Worm (Caenorhabditis elegans) whole organism, young adult: ENCODE results near the gene Y75D11A.2.

Experiments used
- B0261.1 ChIP-seq: sonication (generic microtip); optimal IDR thresholded peaks from 2 replicates; lab custom pipeline; 2016; ENCODE audit warnings: mild to moderate bottlenecking, missing genetic modification characterization, moderate library complexity, missing compliant biosample characterization
- D2030.7 ChIP-seq: fragments of 200-800 bp; sonication (Bioruptor generic); IDR thresholded peaks from 2 replicates; pipeline ENCODE4 v1.3.6; 2022; ENCODE audit warnings: missing genetic modification reagents, missing genetic modification characterization, missing compliant biosample characterization
- F37B4.10 ChIP-seq: fragments of 200-800 bp; sonication (Bioruptor generic); IDR thresholded peaks from 2 replicates; pipeline ENCODE4 v1.3.6; 2022; ENCODE audit warnings: missing genetic modification characterization, missing compliant biosample characterization
- F52B5.7 ChIP-seq: sonication (generic microtip); optimal IDR thresholded peaks from 2 replicates; lab custom pipeline; 2016; ENCODE audit warnings: mild to moderate bottlenecking, missing genetic modification characterization, missing compliant biosample characterization
- Y53F4B.3 ChIP-seq: fragments of 200-800 bp; sonication (Bioruptor generic); IDR thresholded peaks from 2 replicates; pipeline ENCODE4 v1.3.6; 2022; ENCODE audit warnings: missing genetic modification reagents, missing genetic modification characterization, missing compliant biosample characterization
- Y53G8AR.9 ChIP-seq: fragments of 200-800 bp; sonication (Bioruptor generic); conservative IDR thresholded peaks from 2 replicates; pipeline ENCODE4 v1.3.6; 2022; ENCODE audit warnings: missing genetic modification reagents, missing genetic modification characterization, missing compliant biosample characterization
- ZK185.1 ChIP-seq: sonication (generic microtip); optimal IDR thresholded peaks from 2 replicates; lab custom pipeline; 2016; ENCODE audit warnings: mild to moderate bottlenecking, missing genetic modification characterization, missing compliant biosample characterization; ENCODE audit not compliant: poor library complexity, severe bottlenecking
- aptf-2 ChIP-seq: fragments of 200-800 bp; sonication (Bioruptor generic); conservative IDR thresholded peaks from 2 replicates; pipeline ENCODE4 v1.3.6; 2022; ENCODE audit warnings: missing genetic modification reagents, missing genetic modification characterization, missing compliant biosample characterization
- aptf-3 ChIP-seq: fragments of 200-800 bp; sonication (Bioruptor generic); IDR thresholded peaks from 2 replicates; pipeline ENCODE4 v1.3.6; 2022; ENCODE audit warnings: missing genetic modification characterization, missing compliant biosample characterization
- attf-6 ChIP-seq: fragments of 200-800 bp; sonication (Bioruptor generic); IDR thresholded peaks from 2 replicates; pipeline ENCODE4 v1.3.6; 2022; ENCODE audit warnings: missing genetic modification reagents, missing genetic modification characterization, missing compliant biosample characterization
- ceh-100 ChIP-seq: fragments of 200-800 bp; sonication (Bioruptor generic); IDR thresholded peaks from 2 replicates; pipeline ENCODE4 v1.3.6; 2022; ENCODE audit warnings: missing genetic modification reagents, missing genetic modification characterization, missing compliant biosample characterization
- ceh-79 ChIP-seq: sonication (generic microtip); optimal IDR thresholded peaks from 2 replicates; lab custom pipeline; 2017; ENCODE audit warnings: mild to moderate bottlenecking, missing genetic modification characterization, missing compliant biosample characterization
- ceh-91 ChIP-seq: fragments of 200-800 bp; sonication (Bioruptor generic); IDR thresholded peaks from 2 replicates; pipeline ENCODE4 v1.3.6; 2022; ENCODE audit warnings: missing genetic modification reagents, missing genetic modification characterization, missing compliant biosample characterization
- hlh-26 ChIP-seq: fragments of 200-800 bp; sonication (Bioruptor generic); conservative IDR thresholded peaks from 2 replicates; pipeline ENCODE4 v1.3.6; 2022; ENCODE audit warnings: missing genetic modification reagents, missing genetic modification characterization, missing compliant biosample characterization
- hmg-1.2 ChIP-seq: fragments of 200-800 bp; sonication (Bioruptor generic); IDR thresholded peaks from 2 replicates; pipeline ENCODE4 v1.3.6; 2022; ENCODE audit warnings: missing genetic modification reagents, missing genetic modification characterization, missing compliant biosample characterization
- lin-26 ChIP-seq: fragments of 200-800 bp; sonication (Bioruptor generic); IDR thresholded peaks from 2 replicates; pipeline ENCODE4 v1.3.6; 2022; ENCODE audit warnings: missing genetic modification reagents, missing genetic modification characterization, missing compliant biosample characterization
- lin-40 ChIP-seq: sonication (generic microtip); optimal IDR thresholded peaks from 2 replicates; lab custom pipeline; 2016; ENCODE audit warnings: missing genetic modification characterization, mild to moderate bottlenecking, missing compliant biosample characterization, missing genotype, missing genetic modification reagents
- madf-10 ChIP-seq: sonication (generic microtip); optimal IDR thresholded peaks from 2 replicates; lab custom pipeline; 2016; ENCODE audit warnings: mild to moderate bottlenecking, missing genetic modification characterization, missing compliant biosample characterization
- madf-6 ChIP-seq: fragments of 200-800 bp; sonication (Bioruptor generic); IDR thresholded peaks from 2 replicates; pipeline ENCODE4 v1.3.6; 2022; ENCODE audit warnings: missing genetic modification reagents, missing genetic modification characterization, missing compliant biosample characterization
- mxl-1 ChIP-seq: sonication (generic microtip); optimal IDR thresholded peaks from 2 replicates; lab custom pipeline; 2016; ENCODE audit warnings: missing genetic modification characterization, missing compliant biosample characterization
- nhr-90 ChIP-seq: sonication (generic microtip); optimal IDR thresholded peaks from 2 replicates; lab custom pipeline; 2016; ENCODE audit warnings: missing genotype, mild to moderate bottlenecking, missing genetic modification characterization, missing compliant biosample characterization
- pbrm-1 ChIP-seq: fragments of 200-800 bp; sonication (Bioruptor generic); IDR thresholded peaks from 2 replicates; pipeline ENCODE4 v1.3.6; 2022; ENCODE audit warnings: missing genetic modification reagents, missing genetic modification characterization, missing compliant biosample characterization
- rpc-1 ChIP-seq, 2 experiments: fragments of 150-350 bp in 1 of 2; sonication (generic microtip) in 1 of 2; optimal IDR thresholded peaks; 2 replicates each; lab custom pipeline; 2014 to 2018; ENCODE audit warnings: missing biosample characterization in 1 of 2, missing genetic modification characterization in 1 of 2, missing genetic modification reagents in 1 of 2, missing genotype in 1 of 2
- sdz-38 ChIP-seq: sonication (generic microtip); optimal IDR thresholded peaks from 2 replicates; lab custom pipeline; 2016; ENCODE audit warnings: missing genotype, missing genetic modification characterization, missing compliant biosample characterization
- snpc-1.1 ChIP-seq: sonication (generic microtip); optimal IDR thresholded peaks from 2 replicates; lab custom pipeline; 2017; ENCODE audit warnings: missing genetic modification characterization, mild to moderate bottlenecking, missing compliant biosample characterization, antibody characterized with exemption, moderate library complexity, missing genotype, missing genetic modification reagents; ENCODE audit not compliant: insufficient read depth
- snpc-3.4 ChIP-seq: sonication (generic microtip); optimal IDR thresholded peaks from 2 replicates; lab custom pipeline; 2017; ENCODE audit warnings: missing genetic modification characterization, mild to moderate bottlenecking, missing compliant biosample characterization, antibody characterized with exemption, moderate library complexity, missing genotype, missing genetic modification reagents
- snpc-4 ChIP-seq, 5 experiments: fragments of 150-350 bp in 1 of 5; sonication (generic microtip) in 4 of 5; optimal IDR thresholded peaks; 2 replicates each; lab custom pipeline; 2014 to 2018; ENCODE audit warnings: missing genetic modification characterization in 5 of 5, missing biosample characterization in 3 of 5, antibody characterized with exemption in 2 of 5, mild to moderate bottlenecking in 2 of 5, missing compliant biosample characterization in 2 of 5, missing genotype in 2 of 5, moderate library complexity in 2 of 5, missing genetic modification reagents in 1 of 5
- somi-1 ChIP-seq: fragments of 200-800 bp; sonication (Bioruptor generic); optimal IDR thresholded peaks from 2 replicates; lab custom pipeline; 2018; ENCODE audit warnings: mild to moderate bottlenecking, missing genetic modification characterization, missing compliant biosample characterization
- tbp1 ChIP-seq: fragments of 200-800 bp; sonication (Bioruptor generic); optimal IDR thresholded peaks from 2 replicates; lab custom pipeline; 2018; ENCODE audit warnings: mild to moderate bottlenecking, missing genetic modification characterization, missing compliant biosample characterization
- unc-130 ChIP-seq: sonication (generic microtip); optimal IDR thresholded peaks from 2 replicates; lab custom pipeline; 2016; ENCODE audit warnings: missing genetic modification reagents, missing genetic modification characterization, missing compliant biosample characterization
- unc-62 ChIP-seq: fragments of 150-350 bp; optimal IDR thresholded peaks from 2 replicates; lab custom pipeline; 2014; ENCODE audit warnings: missing biosample characterization, missing genetic modification reagents, missing genetic modification characterization
- zfh-2 ChIP-seq: fragments of 200-800 bp; sonication (Bioruptor generic); conservative IDR thresholded peaks from 2 replicates; pipeline ENCODE4 v1.3.6; 2022; ENCODE audit warnings: missing genetic modification reagents, missing genetic modification characterization, missing compliant biosample characterization
- ztf-28 ChIP-seq: fragments of 200-800 bp; sonication (Bioruptor generic); IDR thresholded peaks from 2 replicates; pipeline ENCODE4 v1.3.6; 2022; ENCODE audit warnings: missing genetic modification reagents, missing genetic modification characterization, missing compliant biosample characterization
- ztf-6 ChIP-seq: fragments of 200-800 bp; sonication (Bioruptor generic); IDR thresholded peaks from 2 replicates; pipeline ENCODE4 v1.3.6; 2022; ENCODE audit warnings: missing genetic modification reagents, missing genetic modification characterization, missing compliant biosample characterization

The Y75D11A.2 gene

DNA sequence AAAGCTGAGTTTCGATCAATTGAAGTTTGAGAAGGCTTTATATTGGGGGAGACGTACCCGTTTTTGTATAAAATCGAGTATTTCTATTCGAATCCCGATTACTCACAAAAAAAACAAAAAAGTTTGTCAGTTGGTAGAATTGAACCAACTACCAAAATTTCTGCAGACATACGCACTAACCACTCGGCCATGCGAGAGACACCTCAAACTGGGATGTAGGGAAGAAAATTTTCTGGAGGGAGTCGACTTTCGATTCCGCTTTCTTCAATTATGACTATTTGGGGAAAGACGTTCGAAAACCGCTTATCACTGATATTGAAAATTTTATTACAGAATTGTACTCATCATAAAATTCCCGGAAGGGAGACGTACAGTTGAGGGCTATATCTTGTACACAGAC is 35.4 kb upstream of the Y75D11A.2 start:
- TF ChIP-seq B0261.1 (tag; lab: Kevin White, UChicago): peak; percentile 59
- TF ChIP-seq rpc-1 (optimal IDR thresholded peaks at IDR 0.05; lab: Kevin White, UChicago): peak; percentile 22
- peak; percentile 65 for TF ChIP-seq rpc-1 (tag; optimal IDR thresholded peaks at IDR 0.05; lab: Kevin White, UChicago)
- TF ChIP-seq tbp1 (GFP tag; lab: Kevin White, UChicago): peak; percentile 81
- peak; percentile 53; the same call in 1 of the 2 replicates for TF ChIP-seq lin-26 (GFP tag; lab: Robert Waterston, UW)

DNA sequence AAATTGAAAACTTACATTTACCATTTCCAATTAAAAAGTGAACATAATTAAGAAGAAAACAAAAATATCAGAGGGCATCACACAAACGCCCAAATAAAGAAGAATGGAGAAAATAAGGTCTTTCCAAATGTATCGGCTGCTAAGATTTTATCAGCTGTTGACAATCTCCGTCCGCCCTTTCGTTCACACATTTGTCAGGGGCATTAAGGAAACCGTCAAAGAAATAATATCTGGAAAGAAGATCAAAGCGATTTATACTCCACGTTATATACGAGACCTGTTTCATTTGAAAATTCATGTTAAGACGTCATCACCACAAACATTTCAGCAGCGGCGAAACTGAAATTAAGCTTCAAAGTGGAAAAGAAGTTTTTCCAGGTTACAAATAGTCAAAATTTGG is 30.1 kb upstream of the Y75D11A.2 start, which contains the start of gene fbxa-52:
Gene fbxa-52 (minus strand): TSS at position 101 of the 400 bp plus-strand sequence.
- TF ChIP-seq tbp1 (GFP tag; lab: Kevin White, UChicago) (no peak), ztf-28 (no peak), attf-6 (no peak), aptf-2 (GFP tag; lab: Robert Waterston, UW) (no peak), madf-6 (GFP tag; lab: Robert Waterston, UW) (no peak), pbrm-1 (GFP tag; lab: Robert Waterston, UW) (no peak), hmg-1.2 (GFP tag; lab: Robert Waterston, UW) (no peak), lin-40 (tag; lab: Kevin White, UChicago) (no peak), madf-10 (no peak), Y53F4B.3 (GFP tag; lab: Robert Waterston, UW) (no peak), ceh-100 (GFP tag; lab: Robert Waterston, UW) (no peak)

DNA sequence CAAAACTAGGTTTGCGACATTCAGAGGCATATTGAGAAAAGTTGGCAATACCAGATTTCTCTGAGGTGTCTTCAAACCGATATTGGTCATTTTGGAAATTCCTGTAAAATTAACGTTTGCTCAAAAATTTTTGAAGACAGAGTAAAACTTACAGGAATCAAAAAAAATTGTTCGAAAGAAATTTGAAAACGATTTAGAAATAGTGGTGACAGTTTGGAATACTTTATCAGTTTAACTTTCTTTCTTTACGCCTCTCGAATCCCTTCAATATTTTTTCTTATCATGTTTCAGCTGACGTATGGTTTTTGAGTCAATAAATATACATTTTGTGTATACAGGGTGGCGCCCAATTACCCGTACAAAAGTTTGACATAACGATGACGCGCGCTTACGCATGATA is 24.2 kb upstream of the Y75D11A.2 start, which contains the start of gene fbxa-53:
Gene fbxa-53 (minus strand): TSS at position 101 of the 400 bp plus-strand sequence.
- TF ChIP-seq mxl-1 (tag; lab: Kevin White, UChicago): no peak
- no peak for TF ChIP-seq somi-1 (GFP tag; lab: Kevin White, UChicago)
- TF ChIP-seq hlh-26: no peak
- TF ChIP-seq lin-26 (GFP tag; lab: Robert Waterston, UW): no peak
- TF ChIP-seq ceh-91 (GFP tag; lab: Robert Waterston, UW): no peak
- TF ChIP-seq F37B4.10: no peak
- TF ChIP-seq snpc-4 (GFP tag; optimal IDR thresholded peaks at IDR 0.05; lab: Kevin White, UChicago): no peak
- TF ChIP-seq snpc-4 (tag; optimal IDR thresholded peaks at IDR 0.05; lab: Kevin White, UChicago): no peak

DNA sequence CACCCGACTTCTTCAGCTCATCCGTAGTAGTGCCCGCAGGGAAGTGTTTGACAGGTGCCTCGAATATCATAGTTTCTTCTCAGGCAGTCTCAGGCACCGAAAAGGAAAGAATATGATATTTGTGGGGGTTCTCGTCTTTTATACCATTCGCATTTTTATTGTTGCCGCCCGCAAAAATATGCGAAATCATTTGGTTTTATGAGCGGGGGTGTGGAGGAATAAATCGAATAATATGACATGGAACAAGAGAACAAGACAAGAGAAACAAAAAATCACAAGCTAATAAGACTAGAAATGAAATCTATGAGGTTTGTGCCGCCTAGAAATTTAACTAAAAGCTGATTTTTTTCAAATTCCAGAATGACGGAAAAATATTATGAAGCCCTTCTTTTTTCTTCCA is 22.3 kb upstream of the Y75D11A.2 start, which contains the start of gene F07G6.8:
Gene F07G6.8 (minus strand): TSS at position 101 of the 400 bp plus-strand sequence.
- TF ChIP-seq aptf-3 (GFP tag; lab: Robert Waterston, UW) (no peak), unc-62 (GFP tag; lab: Kevin White, UChicago) (no peak), rpc-1 (optimal IDR thresholded peaks at IDR 0.05; lab: Kevin White, UChicago) (no peak), rpc-1 (tag; optimal IDR thresholded peaks at IDR 0.05; lab: Kevin White, UChicago) (no peak), sdz-38 (tag; lab: Kevin White, UChicago) (no peak), zfh-2 (GFP tag; lab: Robert Waterston, UW) (no peak), nhr-90 (tag; lab: Kevin White, UChicago) (no peak), ceh-79 (tag; lab: Kevin White, UChicago) (no peak), snpc-1.1 (no peak), ztf-28 (no peak), snpc-3.4 (tag; lab: Kevin White, UChicago) (no peak)

DNA sequence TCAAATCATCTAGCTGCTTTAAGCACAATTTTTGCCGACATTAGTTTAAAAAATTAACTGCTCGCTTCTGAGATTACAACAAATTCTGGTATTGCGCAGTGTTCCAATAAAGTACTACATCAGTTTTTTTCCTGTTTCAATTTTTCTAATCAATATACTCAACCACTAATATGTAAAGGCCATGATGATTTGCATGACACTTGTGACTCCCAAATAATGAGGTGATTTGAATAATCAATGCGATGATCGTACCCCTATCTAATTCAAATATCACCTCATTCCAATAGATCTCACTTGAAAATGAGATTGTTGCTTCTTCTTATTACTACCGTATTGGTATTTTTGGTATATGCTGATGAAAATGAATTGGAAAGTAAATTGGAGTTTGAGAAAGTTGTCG is 15.6 kb upstream of the Y75D11A.2 start, which contains the start of gene F07G6.2:
Gene F07G6.2 (plus strand): TSS at position 301 of the 400 bp plus-strand sequence.
- TF ChIP-seq ZK185.1 (no peak), ceh-100 (GFP tag; lab: Robert Waterston, UW) (no peak), somi-1 (GFP tag; lab: Kevin White, UChicago) (no peak), F52B5.7 (tag; lab: Kevin White, UChicago) (no peak), unc-62 (GFP tag; lab: Kevin White, UChicago) (no peak), ztf-6 (no peak), unc-130 (GFP tag; lab: Kevin White, UChicago) (no peak), D2030.7 (no peak), B0261.1 (tag; lab: Kevin White, UChicago) (no peak), Y53G8AR.9 (GFP tag; lab: Robert Waterston, UW) (no peak)
